Worm (Caenorhabditis elegans): ENCODE data around the gene clec-4.

- no peak for TF ChIP-seq C16A3.4 (tag; optimal IDR thresholded peaks at IDR 0.05)
- TF ChIP-seq lsy-2 (tag; optimal IDR thresholded peaks at IDR 0.05): no peak
- TF ChIP-seq fkh-8 (tag; optimal IDR thresholded peaks at IDR 0.05): no peak
Observed at ce11 chrII:12547547-12547946, 33.4 kb downstream of the clec-4 start, which contains the start of gene F49C5.16.

Measured in whole organism, L1 larva.